Fruit fly (Drosophila melanogaster): Measurements from ENCODE around the gene CG3288.

CG3288 gene

dm6 chr3L:20837831-20838301, 1.9 kb downstream of the CG3288 start:
- TF ChIP-seq tj (GFP tag; optimal IDR thresholded peaks at IDR 0.05) (no peak), ovo (GFP tag; optimal IDR thresholded peaks at IDR 0.05) (no peak), cic (GFP tag; optimal IDR thresholded peaks at IDR 0.05) (peak; percentile 16), CG12768 (GFP tag; optimal IDR thresholded peaks at IDR 0.05) (peak; percentile 71), Mnt (GFP tag; optimal IDR thresholded peaks at IDR 0.05) (peak; percentile 15)

dm6 chr3L:20841465-20842109, 5.6 kb downstream of the CG3288 start, which contains the start of the genes CSN3 and CG11456:
TSS of gene CSN3 (minus strand) at chr3L:20841576.
TSS of gene CG11456 (plus strand) at chr3L:20841987.
- TF ChIP-seq CG7045 (GFP tag; optimal IDR thresholded peaks at IDR 0.05) (peak; percentile 2), CG14711 (tag; optimal IDR thresholded peaks at IDR 0.05) (peak; percentile 28), Clk (GFP tag; optimal IDR thresholded peaks at IDR 0.05) (no peak), CG11617 (GFP tag; optimal IDR thresholded peaks at IDR 0.05) (peak; percentile 5), Hr96 (GFP tag; optimal IDR thresholded peaks at IDR 0.05) (peak; percentile 62), tj (GFP tag; optimal IDR thresholded peaks at IDR 0.05) (no peak), CG1620 (GFP tag; optimal IDR thresholded peaks at IDR 0.05) (peak; percentile 63), kay (GFP tag; ENCODE audit: borderline replicate concordance) (no peak), CG12768 (GFP tag; optimal IDR thresholded peaks at IDR 0.05) (peak; percentile 4), CG7101 (tag; optimal IDR thresholded peaks at IDR 0.05) (peak; percentile 61), pad (GFP tag; optimal IDR thresholded peaks at IDR 0.05) (peak; percentile 55), toe (GFP tag; optimal IDR thresholded peaks at IDR 0.05) (peak; percentile 59), Mnt (GFP tag; optimal IDR thresholded peaks at IDR 0.05) (peak; percentile 53), Crg-1 (GFP tag; optimal IDR thresholded peaks at IDR 0.05) (peak; percentile 58)

DNA sequence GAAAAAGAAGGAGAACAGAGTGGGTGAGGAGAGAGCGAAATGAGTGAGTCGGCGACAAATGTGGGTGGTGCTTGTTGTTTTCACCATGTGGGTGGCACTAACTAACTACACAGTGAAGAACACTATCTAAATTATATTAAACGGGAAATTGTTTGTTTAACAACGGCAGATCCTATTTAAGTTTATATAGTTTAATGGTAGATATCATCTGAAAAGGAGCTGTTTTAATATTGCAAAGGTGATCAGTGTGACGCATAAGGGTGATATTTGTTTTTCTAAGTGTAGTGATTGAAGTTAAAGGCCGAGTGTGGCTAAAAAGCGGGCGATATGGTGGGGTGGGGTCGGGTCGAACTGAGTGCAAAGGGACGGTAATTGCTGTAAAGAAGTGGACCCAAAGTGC, 12.6 kb downstream of the CG3288 start:
- TF ChIP-seq CG7045 (GFP tag; optimal IDR thresholded peaks at IDR 0.05) (no peak), CG7101 (tag; optimal IDR thresholded peaks at IDR 0.05) (no peak)

dm6 chr3L:20857609-20858008, 21.6 kb downstream of the CG3288 start:
- TF ChIP-seq kay (GFP tag; ENCODE audit: borderline replicate concordance) (no peak), CG5204 (GFP tag; optimal IDR thresholded peaks at IDR 0.05) (no peak), toe (GFP tag; optimal IDR thresholded peaks at IDR 0.05) (no peak), pad (GFP tag; optimal IDR thresholded peaks at IDR 0.05) (no peak), bab1 (GFP tag; optimal IDR thresholded peaks at IDR 0.05) (no peak), Clk (GFP tag; optimal IDR thresholded peaks at IDR 0.05) (no peak), CG12768 (GFP tag; optimal IDR thresholded peaks at IDR 0.05) (no peak), Crg-1 (GFP tag; optimal IDR thresholded peaks at IDR 0.05) (no peak), Mnt (GFP tag; optimal IDR thresholded peaks at IDR 0.05) (no peak), cic (GFP tag; optimal IDR thresholded peaks at IDR 0.05) (no peak)

- no peak for TF ChIP-seq pad (GFP tag; optimal IDR thresholded peaks at IDR 0.05)
- no peak for TF ChIP-seq bab1 (GFP tag; optimal IDR thresholded peaks at IDR 0.05)
- TF ChIP-seq CG7101 (tag; optimal IDR thresholded peaks at IDR 0.05): no peak
- TF ChIP-seq kay (GFP tag; ENCODE audit: borderline replicate concordance): no peak
- TF ChIP-seq Hr96 (GFP tag; optimal IDR thresholded peaks at IDR 0.05): no peak
- TF ChIP-seq CG5204 (GFP tag; optimal IDR thresholded peaks at IDR 0.05): no peak
- TF ChIP-seq tj (GFP tag; optimal IDR thresholded peaks at IDR 0.05): no peak
- no peak for TF ChIP-seq Mnt (GFP tag; optimal IDR thresholded peaks at IDR 0.05)
- no peak for TF ChIP-seq cnc (optimal IDR thresholded peaks at IDR 0.05)
- no peak for TF ChIP-seq CG12768 (GFP tag; optimal IDR thresholded peaks at IDR 0.05)
- TF ChIP-seq CG1620 (GFP tag; optimal IDR thresholded peaks at IDR 0.05): no peak
Observed at dm6 chr3L:20868995-20869394, 33.0 kb downstream of the CG3288 start.

DNA sequence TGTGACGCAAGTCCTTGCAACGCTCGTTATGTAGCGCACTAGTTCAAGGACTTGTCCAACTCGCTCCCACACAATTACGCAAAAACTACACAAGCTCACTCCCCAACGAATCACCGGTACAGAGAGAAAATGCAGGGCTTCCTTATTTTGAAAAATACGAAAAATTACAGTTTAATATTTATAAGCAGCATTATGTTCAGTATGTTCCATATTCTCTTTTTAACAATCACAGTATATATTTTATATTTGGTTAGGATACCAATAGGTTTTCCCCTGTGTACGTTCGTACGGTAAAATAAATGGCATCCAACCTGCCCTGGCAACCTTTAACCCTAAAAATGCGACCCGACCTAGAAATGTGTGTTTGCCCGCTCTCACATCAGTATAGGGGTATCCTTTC, 48.0 kb downstream of the CG3288 start:
- TF ChIP-seq Hr96 (GFP tag; optimal IDR thresholded peaks at IDR 0.05) (no peak), CG7045 (GFP tag; optimal IDR thresholded peaks at IDR 0.05) (peak; percentile 54), CG1620 (GFP tag; optimal IDR thresholded peaks at IDR 0.05) (no peak), CG33017 (tag; optimal IDR thresholded peaks at IDR 0.05) (no peak), CG5204 (GFP tag; optimal IDR thresholded peaks at IDR 0.05) (peak; percentile 10)

DNA sequence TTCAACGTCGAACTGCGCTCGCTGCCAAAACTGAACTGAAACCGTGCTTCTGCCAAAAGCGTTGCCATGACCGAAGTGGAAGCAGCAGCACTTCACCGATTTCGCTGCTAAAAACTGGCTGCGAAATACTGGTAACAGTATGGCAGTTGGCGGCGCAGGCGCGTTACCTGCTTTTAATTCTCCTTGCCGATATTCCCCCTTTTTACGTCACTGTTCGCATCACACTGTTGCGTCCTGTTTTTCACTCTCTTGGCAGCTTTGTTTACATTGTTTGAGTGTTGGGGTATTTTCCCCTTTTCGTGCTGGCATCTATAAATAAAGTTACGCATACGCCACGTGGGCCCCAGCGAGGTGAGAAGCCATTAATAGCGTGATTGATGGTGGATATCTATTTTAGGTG, 49.2 kb downstream of the CG3288 start, which contains the start of gene CG32432:
Gene CG32432, minus strand, starts transcription at position 17 of the 400 bp plus-strand sequence.
- TF ChIP-seq pad (GFP tag; optimal IDR thresholded peaks at IDR 0.05) (peak; percentile 76), Crg-1 (GFP tag; optimal IDR thresholded peaks at IDR 0.05) (no peak)
